Fruit fly (Drosophila melanogaster): Measurements from ENCODE around the gene PyK.

dm6 chr3R:22340207-22340606 is 27.1 kb upstream of the PyK start, which contains the start of gene CG5388:
- no peak for TF ChIP-seq CG7101 (tag; optimal IDR thresholded peaks at IDR 0.05)
- TF ChIP-seq toe (GFP tag; optimal IDR thresholded peaks at IDR 0.05), result no peak
- TF ChIP-seq CG11617 (GFP tag; optimal IDR thresholded peaks at IDR 0.05), result no peak
